Worm (Caenorhabditis elegans) whole organism, early embryonic: ENCODE results near the gene ift-43.
"Not testable (repeated sequence)": the region's sequence is repeated elsewhere in the genome, so short reads cannot be mapped to it uniquely, and the experiment has no call there.

Experiments used
- F13C5.2 ChIP-seq: sonication (generic microtip); optimal IDR thresholded peaks from 2 replicates; lab custom pipeline; 2017; ENCODE audit warnings: mild to moderate bottlenecking, missing genetic modification characterization, inconsistent platforms, missing compliant biosample characterization
- ama-1 ChIP-seq: fragments of 150-350 bp; optimal IDR thresholded peaks from 2 replicates; lab custom pipeline; 2014
- ets-7 ChIP-seq: sonication (generic microtip); optimal IDR thresholded peaks from 2 replicates; lab custom pipeline; 2016; ENCODE audit warnings: missing genotype, missing genetic modification characterization, missing compliant biosample characterization
- flt-1 ChIP-seq: fragments of 200-800 bp; sonication (Bioruptor generic); IDR thresholded peaks from 2 replicates; pipeline ENCODE4 v1.3.6; 2022; ENCODE audit warnings: missing genetic modification characterization, missing compliant biosample characterization
- hmbx-1 ChIP-seq: sonication (generic microtip); optimal IDR thresholded peaks from 2 replicates; lab custom pipeline; 2016; ENCODE audit warnings: mild to moderate bottlenecking, missing genetic modification characterization, missing compliant biosample characterization
- hnd-1 ChIP-seq: sonication (generic microtip); optimal IDR thresholded peaks from 2 replicates; lab custom pipeline; 2016; ENCODE audit warnings: missing genetic modification characterization, missing compliant biosample characterization
- pes-1 ChIP-seq: fragments of 200-800 bp; sonication (Bioruptor generic); IDR thresholded peaks from 2 replicates; pipeline ENCODE4 v1.3.6; 2022; ENCODE audit warnings: missing genetic modification reagents, missing genetic modification characterization, missing compliant biosample characterization
- scrt-1 ChIP-seq: fragments of 200-800 bp; sonication (Bioruptor generic); IDR thresholded peaks from 2 replicates; pipeline ENCODE4 v1.3.6; 2022; ENCODE audit warnings: missing genetic modification characterization, missing compliant biosample characterization

- not testable (repeated sequence) for TF ChIP-seq ama-1; scrt-1 (GFP tag; lab: Robert Waterston, UW); pes-1; hmbx-1 (tag; lab: Kevin White, UChicago); hnd-1 (tag; lab: Kevin White, UChicago); F13C5.2 (tag; lab: Kevin White, UChicago); flt-1 (GFP tag; lab: Robert Waterston, UW); ets-7 (tag; lab: Kevin White, UChicago)
Measured at ce11 chrII:5622383-5622939, 38.1 kb downstream of the ift-43 start, which contains the start of the genes eif-3.L and npl-4.2.
